Worm (Caenorhabditis elegans) whole organism, mixed stage, embryonic: ENCODE measurements around the gene flap-1.

Experiments used
- M03D4.4 ChIP-seq: sonication (generic microtip); optimal IDR thresholded peaks from 2 replicates; lab custom pipeline; 2017; ENCODE audit warnings: mild to moderate bottlenecking, missing genetic modification characterization, missing compliant biosample characterization
- blmp-1 ChIP-seq: fragments of 150-350 bp; optimal IDR thresholded peaks from 2 replicates; lab custom pipeline; 2014; ENCODE audit warnings: missing biosample characterization, missing genetic modification characterization
- ceh-39 ChIP-seq: fragments of 150-350 bp; optimal IDR thresholded peaks from 2 replicates; lab custom pipeline; 2014; ENCODE audit warnings: missing biosample characterization, missing genetic modification characterization
- ceh-43 ChIP-seq: fragments of 200-800 bp; sonication (Bioruptor generic); optimal IDR thresholded peaks from 2 replicates; lab custom pipeline; 2018; ENCODE audit warnings: mild to moderate bottlenecking, missing genetic modification characterization, moderate library complexity, missing compliant biosample characterization
- ces-1 ChIP-seq: fragments of 150-350 bp; optimal IDR thresholded peaks from 2 replicates; lab custom pipeline; 2014; ENCODE audit warnings: missing biosample characterization, missing genetic modification reagents, missing genetic modification characterization
- cnd-1 ChIP-seq: fragments of 200-800 bp; sonication (Bioruptor generic); optimal IDR thresholded peaks from 2 replicates; lab custom pipeline; 2018; ENCODE audit warnings: mild to moderate bottlenecking, missing genetic modification characterization, missing compliant biosample characterization
- elt-1 ChIP-seq: sonication (generic microtip); optimal IDR thresholded peaks from 2 replicates; lab custom pipeline; 2017; ENCODE audit warnings: missing genetic modification characterization, mild to moderate bottlenecking, missing compliant biosample characterization, antibody characterized with exemption, moderate library complexity, borderline replicate concordance; ENCODE audit not compliant: insufficient read depth
- elt-3 ChIP-seq: fragments of 150-350 bp; optimal IDR thresholded peaks from 2 replicates; lab custom pipeline; 2014; ENCODE audit warnings: missing biosample characterization, missing genetic modification characterization
- ham-2 ChIP-seq: fragments of 200-800 bp; sonication (Bioruptor generic); optimal IDR thresholded peaks from 2 replicates; lab custom pipeline; 2018; ENCODE audit warnings: mild to moderate bottlenecking, missing genetic modification characterization, missing compliant biosample characterization
- hlh-1 ChIP-seq: fragments of 150-350 bp; optimal IDR thresholded peaks from 2 replicates; lab custom pipeline; 2014; ENCODE audit warnings: missing biosample characterization, missing genetic modification reagents, missing genetic modification characterization
- lin-13 ChIP-seq: fragments of 150-350 bp; optimal IDR thresholded peaks from 2 replicates; lab custom pipeline; 2014; ENCODE audit warnings: missing biosample characterization, missing genetic modification characterization
- lsy-2 ChIP-seq: fragments of 150-350 bp; optimal IDR thresholded peaks from 2 replicates; lab custom pipeline; 2014; ENCODE audit warnings: missing biosample characterization, missing genetic modification characterization
- mab-5 ChIP-seq: fragments of 150-350 bp; optimal IDR thresholded peaks from 2 replicates; lab custom pipeline; 2014; ENCODE audit warnings: missing biosample characterization, missing genetic modification characterization
- mep-1 ChIP-seq: fragments of 150-350 bp; optimal IDR thresholded peaks from 2 replicates; lab custom pipeline; 2017; ENCODE audit warnings: missing biosample characterization, missing genetic modification reagents, missing genetic modification characterization, inconsistent platforms
- nhr-12 ChIP-seq: fragments of 150-350 bp; optimal IDR thresholded peaks from 2 replicates; lab custom pipeline; 2014; ENCODE audit warnings: missing biosample characterization, missing genetic modification characterization
- nhr-237 ChIP-seq: fragments of 150-350 bp; optimal IDR thresholded peaks from 2 replicates; lab custom pipeline; 2014; ENCODE audit warnings: missing biosample characterization, missing genetic modification characterization
- nhr-28 ChIP-seq: fragments of 150-350 bp; optimal IDR thresholded peaks from 2 replicates; lab custom pipeline; 2014; ENCODE audit warnings: missing biosample characterization, missing genetic modification characterization
- nhr-76 ChIP-seq: sonication (generic microtip); optimal IDR thresholded peaks from 2 replicates; lab custom pipeline; 2017; ENCODE audit warnings: missing biosample characterization, missing genetic modification characterization
- pha-4 ChIP-seq: fragments of 150-350 bp; optimal IDR thresholded peaks from 2 replicates; lab custom pipeline; 2018; ENCODE audit warnings: missing biosample characterization, missing genetic modification reagents, missing genetic modification characterization
- sem-2 ChIP-seq: fragments of 200-800 bp; sonication (Bioruptor generic); optimal IDR thresholded peaks from 2 replicates; lab custom pipeline; 2018; ENCODE audit warnings: mild to moderate bottlenecking, missing genetic modification characterization, missing compliant biosample characterization
- sptf-1 ChIP-seq: sonication (generic microtip); optimal IDR thresholded peaks from 2 replicates; lab custom pipeline; 2017; ENCODE audit warnings: mild to moderate bottlenecking, missing genetic modification characterization, moderate library complexity, missing compliant biosample characterization
- tbx-8 ChIP-seq: fragments of 200-800 bp; sonication (Bioruptor generic); optimal IDR thresholded peaks from 2 replicates; lab custom pipeline; 2018; ENCODE audit warnings: mild to moderate bottlenecking, missing genetic modification characterization, moderate library complexity, missing compliant biosample characterization
- unc-120 ChIP-seq: sonication (generic microtip); optimal IDR thresholded peaks from 2 replicates; lab custom pipeline; 2017; ENCODE audit warnings: missing genetic modification characterization, missing compliant biosample characterization; ENCODE audit not compliant: poor library complexity, severe bottlenecking
- unc-39 ChIP-seq: fragments of 150-350 bp; optimal IDR thresholded peaks from 2 replicates; lab custom pipeline; 2014; ENCODE audit warnings: missing biosample characterization, missing genetic modification characterization
- unc-62 ChIP-seq: fragments of 150-350 bp; optimal IDR thresholded peaks from 2 replicates; lab custom pipeline; 2014; ENCODE audit warnings: missing biosample characterization, missing genetic modification reagents, missing genetic modification characterization
- ztf-11 ChIP-seq: fragments of 150-350 bp; optimal IDR thresholded peaks from 2 replicates; lab custom pipeline; 2014; ENCODE audit warnings: missing biosample characterization, missing genetic modification characterization

The flap-1 gene

DNA sequence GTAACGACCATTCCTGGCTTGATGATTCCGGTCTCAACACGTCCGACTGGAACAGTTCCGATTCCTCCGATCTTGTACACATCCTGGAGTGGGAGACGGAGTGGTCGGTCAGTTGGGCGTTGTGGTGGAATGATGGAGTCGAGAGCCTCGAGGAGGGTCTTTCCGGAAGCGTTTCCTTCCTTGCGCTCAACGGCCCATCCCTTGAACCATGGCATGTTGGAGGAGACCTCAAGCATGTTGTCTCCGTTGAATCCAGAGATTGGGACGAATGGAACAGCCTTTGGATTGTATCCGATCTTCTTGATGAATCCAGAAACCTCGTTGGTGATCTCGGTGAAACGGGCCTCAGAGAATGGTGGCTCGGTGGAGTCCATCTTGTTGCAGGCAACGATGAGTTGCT, 42.1 kb upstream of the flap-1 start:
- no peak for TF ChIP-seq blmp-1 (tag; lab: Kevin White, UChicago)
- no peak for TF ChIP-seq unc-120
- TF ChIP-seq cnd-1 (tag; lab: Kevin White, UChicago): no peak
- TF ChIP-seq ham-2 (GFP tag; lab: Kevin White, UChicago): no peak
- TF ChIP-seq lin-13 (tag; lab: Kevin White, UChicago): no peak
- no peak for TF ChIP-seq unc-39 (tag; lab: Kevin White, UChicago)
- no peak for TF ChIP-seq nhr-28 (tag; lab: Kevin White, UChicago)
- TF ChIP-seq tbx-8 (GFP tag; lab: Kevin White, UChicago): no peak

DNA sequence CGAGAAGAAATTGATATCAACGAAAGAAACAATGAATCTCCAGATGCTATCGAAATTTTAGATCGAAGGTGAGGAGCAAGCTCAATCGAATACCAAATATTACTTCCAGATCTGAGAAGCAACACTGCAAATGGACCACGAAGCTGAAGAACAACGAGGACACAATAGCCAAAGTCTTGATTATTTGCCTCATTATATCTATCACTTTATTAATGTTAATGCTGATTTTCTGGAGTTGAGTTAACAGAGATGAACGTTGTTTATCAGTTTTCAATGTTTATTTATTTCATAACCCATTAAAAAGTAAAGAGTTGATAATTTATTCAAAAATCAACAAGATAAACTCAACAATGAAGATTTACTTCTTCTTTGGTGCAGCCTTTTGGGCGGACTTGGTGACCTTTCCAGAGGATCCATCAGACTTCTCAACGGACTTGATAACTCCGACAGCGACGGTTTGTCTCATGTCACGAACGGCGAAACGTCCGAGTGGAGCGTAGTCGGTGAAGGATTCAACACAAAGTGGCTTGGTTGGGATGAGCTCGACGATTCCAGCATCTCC, 41.2 kb upstream of the flap-1 start:
- no peak for TF ChIP-seq ceh-39 (tag; lab: Kevin White, UChicago)
- TF ChIP-seq nhr-76 (tag; lab: Kevin White, UChicago): no peak
- no peak for TF ChIP-seq mab-5 (tag; lab: Kevin White, UChicago)
- TF ChIP-seq pha-4 (tag; lab: Kevin White, UChicago): no peak
- no peak for TF ChIP-seq nhr-28 (tag; lab: Kevin White, UChicago)
- no peak for TF ChIP-seq unc-39 (tag; lab: Kevin White, UChicago)
- no peak for TF ChIP-seq ceh-43 (GFP tag; lab: Kevin White, UChicago)

DNA sequence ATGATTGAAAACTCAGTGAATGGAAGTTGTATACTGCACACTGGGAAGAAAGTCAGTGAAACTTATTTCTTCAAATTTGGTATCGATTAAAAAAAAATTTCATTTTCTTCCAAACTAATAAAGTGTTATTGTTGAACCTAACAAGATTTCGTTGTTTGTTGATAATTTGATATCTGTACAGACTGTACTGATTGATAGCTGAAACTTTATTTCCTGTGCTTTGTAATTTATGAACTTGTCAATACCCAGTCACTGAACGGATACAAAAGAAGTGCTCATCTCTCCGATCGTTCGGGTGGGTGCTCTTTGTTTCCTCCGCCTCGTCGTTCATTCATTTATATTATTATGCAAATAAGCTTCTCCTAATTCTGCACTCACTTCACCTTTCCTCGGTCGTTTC, 40.5 kb upstream of the flap-1 start, which contains the start of gene F31E3.12:
Gene F31E3.12 (plus strand): TSS at position 301 of the 400 bp plus-strand sequence.
- no peak for TF ChIP-seq M03D4.4 (tag; lab: Kevin White, UChicago)
- no peak for TF ChIP-seq sem-2
- TF ChIP-seq ceh-43 (GFP tag; lab: Kevin White, UChicago): no peak
- no peak for TF ChIP-seq blmp-1 (tag; lab: Kevin White, UChicago)
- TF ChIP-seq unc-62 (GFP tag; lab: Kevin White, UChicago): no peak
- no peak for TF ChIP-seq mep-1 (tag; lab: Kevin White, UChicago)

DNA sequence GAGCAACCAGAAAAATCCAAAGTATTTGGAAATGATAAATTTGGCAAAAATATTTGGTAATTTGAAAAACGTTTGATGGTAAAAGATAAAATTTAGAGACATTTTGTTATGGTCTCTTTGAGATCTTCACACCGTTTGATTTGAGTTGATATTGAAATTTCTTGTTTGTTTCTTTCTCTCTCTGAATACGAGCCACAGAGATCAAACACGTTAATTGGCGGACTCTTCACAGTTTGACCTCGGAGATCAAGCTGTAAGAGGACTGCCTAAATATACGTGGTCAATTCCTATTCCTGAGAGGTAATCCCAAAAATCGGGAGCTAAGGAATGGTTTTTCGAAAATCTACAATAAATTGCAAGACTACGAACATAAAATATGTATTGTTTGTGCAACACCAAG, 40.0 kb upstream of the flap-1 start:
- no peak for TF ChIP-seq ham-2 (GFP tag; lab: Kevin White, UChicago)
- no peak for TF ChIP-seq blmp-1 (tag; lab: Kevin White, UChicago)
- no peak for TF ChIP-seq nhr-12
- no peak for TF ChIP-seq pha-4 (tag; lab: Kevin White, UChicago)
- TF ChIP-seq ceh-43 (GFP tag; lab: Kevin White, UChicago): no peak
- no peak for TF ChIP-seq sptf-1 (tag; lab: Kevin White, UChicago)
- TF ChIP-seq M03D4.4 (tag; lab: Kevin White, UChicago): no peak
- no peak for TF ChIP-seq elt-1 (tag; lab: Kevin White, UChicago)
- TF ChIP-seq cnd-1 (tag; lab: Kevin White, UChicago): no peak
- TF ChIP-seq nhr-28 (tag; lab: Kevin White, UChicago): no peak
- no peak for TF ChIP-seq lsy-2
- TF ChIP-seq nhr-76 (tag; lab: Kevin White, UChicago): no peak
- TF ChIP-seq hlh-1 (tag; lab: Kevin White, UChicago): no peak
- TF ChIP-seq unc-62 (GFP tag; lab: Kevin White, UChicago): no peak
- TF ChIP-seq tbx-8 (GFP tag; lab: Kevin White, UChicago): no peak

DNA sequence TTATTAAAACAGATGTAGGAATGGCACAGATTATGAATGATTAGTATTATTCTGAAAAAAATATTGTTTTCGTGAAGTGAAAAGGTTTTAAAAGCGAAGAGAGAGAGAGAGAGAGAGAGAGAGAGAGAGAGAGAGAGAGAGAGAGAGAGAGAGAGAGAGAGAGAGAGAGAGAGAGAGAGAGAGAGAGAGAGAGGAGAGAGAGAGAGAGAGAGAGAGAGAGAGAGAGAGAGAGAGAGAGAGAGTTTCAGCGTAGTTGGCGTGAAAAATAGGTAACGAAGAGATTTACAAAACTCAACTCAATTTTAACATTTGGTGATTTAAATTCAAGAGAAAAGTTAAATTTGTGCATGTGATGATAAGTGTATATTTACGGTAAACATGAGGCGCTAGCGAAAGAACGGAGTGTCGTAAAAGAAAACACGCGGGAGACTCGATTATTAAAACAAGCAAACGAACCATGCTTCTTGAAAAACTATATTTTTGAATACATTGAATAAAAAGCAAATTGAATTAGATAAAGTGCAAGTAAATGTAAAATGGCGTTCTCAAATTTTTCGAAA, 39.5 kb upstream of the flap-1 start, which contains the start of gene panl-2:
Gene panl-2 (minus strand): TSS at position 51 of the 560 bp plus-strand sequence.
- peak; percentile 65 for TF ChIP-seq lsy-2
- peak; percentile 32 for TF ChIP-seq nhr-237 (tag; lab: Kevin White, UChicago)
- TF ChIP-seq ces-1 (GFP tag; lab: Kevin White, UChicago): peak; percentile 34
- TF ChIP-seq mep-1 (tag; lab: Kevin White, UChicago): no peak
- TF ChIP-seq, all 35 proteins: peak for 3

DNA sequence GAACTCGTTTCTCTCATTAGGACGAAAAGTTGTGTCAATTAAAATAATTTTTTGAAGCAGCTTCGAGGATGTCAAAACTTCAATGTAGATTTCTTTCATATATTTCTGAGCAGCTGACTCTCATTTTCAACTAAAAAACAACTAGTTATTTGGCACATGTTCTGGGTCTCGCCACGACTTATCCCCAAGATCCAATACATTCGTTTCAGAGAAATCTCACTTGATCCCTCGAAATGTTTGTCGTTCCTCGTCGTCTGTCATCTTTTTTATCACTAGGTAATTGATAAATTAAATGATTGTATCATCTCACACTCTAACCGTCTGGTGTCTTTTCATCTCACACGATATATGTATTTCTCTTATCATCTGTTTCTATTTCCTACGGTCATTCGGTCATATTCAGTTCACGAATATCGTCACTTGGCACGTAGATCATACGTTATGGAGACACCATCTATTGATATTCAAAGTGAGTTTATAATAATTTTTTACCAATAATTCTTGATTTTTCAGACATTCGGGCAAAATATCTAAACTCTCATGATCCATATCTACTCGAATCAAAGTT, 33.4 kb upstream of the flap-1 start, which contains the start of the genes rpn-6.1 and F57B9.1:
Gene rpn-6.1 (minus strand): TSS at position 65 of the 568 bp plus-strand sequence.
Gene F57B9.1 (plus strand): TSS at position 154 of the 568 bp plus-strand sequence.
- peak; percentile 7 for TF ChIP-seq unc-62 (GFP tag; lab: Kevin White, UChicago)
- no peak for TF ChIP-seq elt-1 (tag; lab: Kevin White, UChicago)
- TF ChIP-seq pha-4 (tag; lab: Kevin White, UChicago): no peak
- no peak for TF ChIP-seq ztf-11 (tag; lab: Kevin White, UChicago)
- TF ChIP-seq nhr-237 (tag; lab: Kevin White, UChicago): no peak
- no peak for TF ChIP-seq cnd-1 (tag; lab: Kevin White, UChicago)
- peak; percentile 44 for TF ChIP-seq elt-3 (tag; lab: Kevin White, UChicago)
- TF ChIP-seq lsy-2: peak; percentile 12
